Worm (Caenorhabditis elegans) whole organism, L1 larva: ENCODE measurements around the gene lact-4.

Source experiments
- C16A3.4 ChIP-seq: fragments of 150-350 bp; optimal IDR thresholded peaks from 2 replicates; lab custom pipeline; 2014; ENCODE audit warnings: missing biosample characterization, missing genetic modification characterization
- Y116A8C.19 ChIP-seq: sonication (generic microtip); optimal IDR thresholded peaks from 2 replicates; lab custom pipeline; 2016; ENCODE audit warnings: missing compliant biosample characterization, missing genetic modification characterization, borderline replicate concordance
- alr-1 ChIP-seq: fragments of 200-800 bp; sonication (Bioruptor generic); optimal IDR thresholded peaks from 2 replicates; lab custom pipeline; 2018; ENCODE audit warnings: borderline replicate concordance, mild to moderate bottlenecking, missing genetic modification characterization, missing compliant biosample characterization
- aly-2 ChIP-seq: fragments of 150-350 bp; optimal IDR thresholded peaks from 2 replicates; lab custom pipeline; 2014; ENCODE audit warnings: missing biosample characterization, missing genetic modification characterization
- ama-1 ChIP-seq: fragments of 150-350 bp; optimal IDR thresholded peaks from 2 replicates; lab custom pipeline; 2014
- ceh-82 ChIP-seq, 3 experiments: fragments of 150-350 bp in 1 of 3; sonication (generic microtip) in 2 of 3; optimal IDR thresholded peaks; 2 replicates each; lab custom pipeline; 2014 to 2017; ENCODE audit warnings: missing biosample characterization in 3 of 3, missing genetic modification characterization in 3 of 3
- efl-1 ChIP-seq, 4 experiments: fragments of 150-350 bp; optimal IDR thresholded peaks in 3 of 4; peaks in 1 of 4; 1 replicate in 1 of 4; 2 replicates in 3 of 4; lab custom pipeline; 2014; ENCODE audit warnings: missing biosample characterization in 2 of 4, missing genetic modification characterization in 2 of 4, missing genetic modification reagents in 2 of 4
- egl-13 ChIP-seq: sonication (generic microtip); optimal IDR thresholded peaks from 2 replicates; lab custom pipeline; 2016; ENCODE audit warnings: missing genotype, missing genetic modification reagents, missing genetic modification characterization, missing compliant biosample characterization
- elt-2 ChIP-seq: sonication (generic microtip); optimal IDR thresholded peaks from 2 replicates; lab custom pipeline; 2016; ENCODE audit warnings: missing genetic modification characterization, mild to moderate bottlenecking, inconsistent platforms, missing compliant biosample characterization, missing genetic modification reagents
- elt-3 ChIP-seq, 6 experiments: fragments of 150-350 bp in 1 of 6; sonication (generic microtip); optimal IDR thresholded peaks; 2 replicates each; lab custom pipeline; 2017 to 2018; ENCODE audit warnings: missing biosample characterization in 6 of 6, missing genetic modification characterization in 6 of 6, inconsistent platforms in 1 of 6
- ets-5 ChIP-seq: fragments of 200-800 bp; sonication (Bioruptor generic); IDR thresholded peaks from 2 replicates; pipeline ENCODE4 v1.3.6; 2022; ENCODE audit warnings: missing genetic modification characterization, missing compliant biosample characterization
- fkh-4 ChIP-seq: sonication (generic microtip); optimal IDR thresholded peaks from 2 replicates; lab custom pipeline; 2016; ENCODE audit warnings: missing compliant biosample characterization, missing genetic modification characterization, borderline replicate concordance
- fos-1 ChIP-seq: fragments of 150-350 bp; optimal IDR thresholded peaks from 2 replicates; lab custom pipeline; 2014; ENCODE audit warnings: missing biosample characterization, missing genetic modification characterization
- hpl-2 ChIP-seq: fragments of 150-350 bp; optimal IDR thresholded peaks from 2 replicates; lab custom pipeline; 2014; ENCODE audit warnings: missing biosample characterization, missing genetic modification reagents, missing genetic modification characterization
- irx-1 ChIP-seq: sonication (generic microtip); optimal IDR thresholded peaks from 2 replicates; lab custom pipeline; 2016; ENCODE audit warnings: missing genetic modification characterization, missing compliant biosample characterization
- jun-1 ChIP-seq: fragments of 150-350 bp; optimal IDR thresholded peaks from 2 replicates; lab custom pipeline; 2014; ENCODE audit warnings: missing biosample characterization, missing genetic modification reagents, missing genetic modification characterization
- lin-14 ChIP-seq: fragments of 200-800 bp; sonication (Bioruptor generic); optimal IDR thresholded peaks from 2 replicates; lab custom pipeline; 2018; ENCODE audit warnings: mild to moderate bottlenecking, missing genetic modification characterization, moderate library complexity, missing compliant biosample characterization
- lin-39 ChIP-seq: fragments of 150-350 bp; optimal IDR thresholded peaks from 2 replicates; lab custom pipeline; 2014; ENCODE audit warnings: missing biosample characterization, missing genetic modification reagents, missing genetic modification characterization
- lsy-2 ChIP-seq, 2 experiments: fragments of 150-350 bp; optimal IDR thresholded peaks; 2 replicates each; lab custom pipeline; 2014; ENCODE audit warnings: missing biosample characterization in 2 of 2, missing genetic modification characterization in 2 of 2
- nhr-12 ChIP-seq: sonication (generic microtip); optimal IDR thresholded peaks from 2 replicates; lab custom pipeline; 2017; ENCODE audit warnings: missing biosample characterization, missing genetic modification characterization
- nhr-20 ChIP-seq: sonication (generic microtip); optimal IDR thresholded peaks from 2 replicates; lab custom pipeline; 2016; ENCODE audit warnings: mild to moderate bottlenecking, missing genetic modification characterization, missing compliant biosample characterization
- nhr-237 ChIP-seq: fragments of 150-350 bp; optimal IDR thresholded peaks from 2 replicates; lab custom pipeline; 2014; ENCODE audit warnings: missing biosample characterization, missing genetic modification characterization
- nhr-28 ChIP-seq: fragments of 150-350 bp; optimal IDR thresholded peaks from 2 replicates; lab custom pipeline; 2014; ENCODE audit warnings: missing biosample characterization, missing genetic modification characterization
- nhr-71 ChIP-seq: sonication (generic microtip); optimal IDR thresholded peaks from 2 replicates; lab custom pipeline; 2016; ENCODE audit warnings: mild to moderate bottlenecking, missing genetic modification characterization, moderate library complexity, missing compliant biosample characterization
- nhr-77 ChIP-seq: fragments of 150-350 bp; optimal IDR thresholded peaks from 2 replicates; lab custom pipeline; 2014; ENCODE audit warnings: missing biosample characterization, missing genetic modification characterization
- nhr-90 ChIP-seq: sonication (generic microtip); optimal IDR thresholded peaks from 2 replicates; lab custom pipeline; 2016; ENCODE audit warnings: mild to moderate bottlenecking, missing genetic modification characterization, missing compliant biosample characterization; ENCODE audit not compliant: poor library complexity
- pqm-1 ChIP-seq: sonication (generic microtip); optimal IDR thresholded peaks from 3 replicates; lab custom pipeline; 2017; ENCODE audit warnings: missing biosample characterization, missing genetic modification characterization
- rnt-1 ChIP-seq: sonication (generic microtip); optimal IDR thresholded peaks from 2 replicates; lab custom pipeline; 2016; ENCODE audit warnings: mild to moderate bottlenecking, missing genetic modification characterization, moderate library complexity, missing compliant biosample characterization
- skn-1 ChIP-seq: fragments of 150-350 bp; optimal IDR thresholded peaks from 2 replicates; lab custom pipeline; 2014; ENCODE audit warnings: missing biosample characterization, missing genetic modification characterization
- snpc-4 ChIP-seq: fragments of 150-350 bp; optimal IDR thresholded peaks from 2 replicates; lab custom pipeline; 2014; ENCODE audit warnings: missing biosample characterization, missing genetic modification characterization
- sox-4 ChIP-seq: sonication (generic microtip); optimal IDR thresholded peaks from 2 replicates; lab custom pipeline; 2016; ENCODE audit warnings: missing genetic modification characterization, missing compliant biosample characterization
- swsn-7 ChIP-seq: sonication (generic microtip); optimal IDR thresholded peaks from 2 replicates; lab custom pipeline; 2016; ENCODE audit warnings: missing genetic modification characterization, missing compliant biosample characterization
- tbx-2 ChIP-seq: sonication (generic microtip); optimal IDR thresholded peaks from 2 replicates; lab custom pipeline; 2016; ENCODE audit warnings: missing genetic modification characterization, missing compliant biosample characterization
- tlp-1 ChIP-seq: fragments of 150-350 bp; optimal IDR thresholded peaks from 2 replicates; lab custom pipeline; 2014; ENCODE audit warnings: missing biosample characterization, missing genetic modification characterization
- unc-130 ChIP-seq: fragments of 150-350 bp; optimal IDR thresholded peaks from 2 replicates; lab custom pipeline; 2017; ENCODE audit warnings: missing biosample characterization, missing genetic modification characterization, inconsistent platforms
- unc-30 ChIP-seq: sonication (generic microtip); optimal IDR thresholded peaks from 2 replicates; lab custom pipeline; 2017; ENCODE audit warnings: missing biosample characterization, missing genetic modification characterization
- unc-86 ChIP-seq: sonication (generic microtip); optimal IDR thresholded peaks from 2 replicates; lab custom pipeline; 2016; ENCODE audit warnings: missing genetic modification characterization, missing compliant biosample characterization
- unc-98 ChIP-seq: fragments of 200-800 bp; sonication (Bioruptor generic); IDR thresholded peaks from 2 replicates; pipeline ENCODE4 v1.3.6; 2022; ENCODE audit warnings: missing genetic modification characterization, missing compliant biosample characterization
- zag-1 ChIP-seq: fragments of 150-350 bp; optimal IDR thresholded peaks from 2 replicates; lab custom pipeline; 2014; ENCODE audit warnings: missing biosample characterization, missing genetic modification characterization
- ztf-4 ChIP-seq: fragments of 150-350 bp; optimal IDR thresholded peaks from 2 replicates; lab custom pipeline; 2014; ENCODE audit warnings: missing biosample characterization, missing genetic modification characterization

lact-4 gene

DNA sequence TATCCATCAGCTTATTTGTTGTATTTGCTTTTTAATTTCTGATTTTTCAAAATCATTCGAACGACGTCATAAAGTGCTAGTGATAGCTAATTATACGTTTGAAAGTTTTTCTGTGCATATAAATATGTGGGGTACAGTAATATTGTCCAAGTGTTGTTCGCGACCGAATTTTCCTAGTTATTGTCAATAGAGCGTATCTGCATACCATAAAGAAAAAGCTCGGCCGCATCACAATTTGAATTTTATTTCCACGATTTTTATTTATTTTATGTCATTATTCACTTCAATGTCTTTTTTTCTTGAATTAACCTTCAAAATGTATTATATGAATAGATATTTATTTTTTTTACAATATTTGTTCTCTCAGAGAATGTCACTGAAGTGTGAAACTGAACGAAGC is 36.5 kb upstream of the lact-4 start, which contains the start of gene rnh-2 (continued):
- TF ChIP-seq unc-130 (tag; lab: Kevin White, UChicago) (peak; percentile 17), tlp-1 (tag; lab: Kevin White, UChicago) (no peak), pqm-1 (tag; lab: Kevin White, UChicago) (no peak), nhr-28 (tag; lab: Kevin White, UChicago) (no peak), ama-1 (lab: Kevin White, UChicago) (no peak), skn-1 (tag; lab: Kevin White, UChicago) (peak; percentile 25), efl-1 (optimal IDR thresholded peaks at IDR 0.05; lab: Kevin White, UChicago) (peak; percentile 67 to 75), efl-1 (GFP tag; optimal IDR thresholded peaks at IDR 0.05 in 1 of 2; lab: Kevin White, UChicago) (peak; percentile 73 to 96)

ce11 chrII:8515521-8515920 is 35.2 kb upstream of the lact-4 start:
- TF ChIP-seq zag-1 (no peak), unc-86 (tag; lab: Kevin White, UChicago) (no peak), elt-2 (tag; lab: Kevin White, UChicago) (peak; percentile 37), ceh-82 (tag; optimal IDR thresholded peaks at IDR 0.05; lab: Kevin White, UChicago) (no peak), C16A3.4 (tag; lab: Kevin White, UChicago) (no peak), nhr-77 (tag; lab: Kevin White, UChicago) (no peak), unc-30 (tag; lab: Kevin White, UChicago) (no peak)

- TF ChIP-seq jun-1 (tag; lab: Kevin White, UChicago): peak; percentile 15
- TF ChIP-seq lin-14: peak; percentile 15
- peak; percentile 3 for TF ChIP-seq nhr-20
- peak; percentile 85 for TF ChIP-seq elt-2 (tag; lab: Kevin White, UChicago)
- TF ChIP-seq unc-98: no peak
Measured at ce11 chrII:8514729-8515128, 34.5 kb upstream of the lact-4 start, which contains the start of gene ctg-2. Gene ctg-2, plus strand, starts transcription at chrII:8515054.

ce11 chrII:8508956-8509355 is 28.7 kb upstream of the lact-4 start, which contains the start of gene T13H5.1:
Gene T13H5.1, minus strand, starts transcription at chrII:8509056.
- TF ChIP-seq fkh-4 (no peak), nhr-90 (tag; lab: Kevin White, UChicago) (no peak), rnt-1 (tag; lab: Kevin White, UChicago) (no peak), swsn-7 (no peak)

DNA sequence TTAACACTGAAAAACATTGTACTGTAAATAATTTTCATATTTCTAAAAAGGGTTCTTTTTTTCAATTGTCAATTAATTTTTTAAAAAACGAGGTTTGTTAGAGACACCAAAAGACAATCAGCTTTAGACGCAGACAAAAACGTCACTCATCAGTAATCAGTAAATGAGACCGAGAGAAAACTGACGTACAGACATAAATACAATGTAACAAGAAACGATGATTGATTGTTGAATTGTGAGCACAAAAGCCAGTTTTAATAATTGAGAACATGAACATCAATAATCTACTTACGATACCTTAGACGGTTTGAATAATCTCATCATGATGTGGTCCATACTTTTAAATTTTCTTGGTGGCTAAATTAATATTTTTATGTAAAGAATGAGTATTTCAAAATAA is 26.5 kb upstream of the lact-4 start:
- TF ChIP-seq elt-2 (tag; lab: Kevin White, UChicago) (peak; percentile 14), zag-1 (no peak), ceh-82 (tag; optimal IDR thresholded peaks at IDR 0.05; lab: Kevin White, UChicago) (no peak), nhr-77 (tag; lab: Kevin White, UChicago) (no peak), egl-13 (tag; lab: Kevin White, UChicago) (no peak), snpc-4 (no peak)
- TF ChIP-seq, all 84 proteins: peak for 1

DNA sequence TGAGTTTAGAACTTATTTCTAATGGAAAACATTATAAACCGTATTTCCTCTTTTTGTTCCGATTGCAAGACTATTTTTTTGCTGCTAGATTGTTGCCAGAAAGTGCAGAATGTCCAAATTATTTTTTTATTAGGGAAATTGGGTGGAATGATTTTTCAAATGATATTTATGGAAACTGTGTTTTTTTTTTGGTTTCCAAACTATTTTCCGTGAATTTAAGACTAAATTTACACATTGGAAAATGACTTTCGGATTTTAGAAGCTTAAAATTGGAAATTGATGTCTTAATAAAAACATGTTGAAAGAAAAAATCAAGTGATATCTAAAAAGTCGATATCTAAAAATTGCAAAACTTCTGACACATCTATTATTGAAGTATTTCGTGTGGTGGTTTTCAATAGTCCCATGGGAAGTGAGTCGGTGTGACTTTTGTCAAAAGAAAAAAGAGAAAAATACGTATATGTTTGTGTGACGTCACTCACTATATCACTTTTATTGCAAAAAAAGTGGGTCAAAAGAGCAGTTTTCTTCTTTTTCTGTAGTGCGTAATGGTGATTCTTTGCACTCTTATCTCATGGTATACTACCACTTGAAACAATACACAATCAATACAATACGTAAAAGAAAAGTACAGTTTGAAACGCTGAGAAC is 23.9 kb upstream of the lact-4 start:
- TF ChIP-seq lin-39 (tag; lab: Kevin White, UChicago) (no peak), lsy-2 (tag; optimal IDR thresholded peaks at IDR 0.05; lab: Kevin White, UChicago) (peak in 1 of 2 experiments; percentile 13), sox-4 (tag; lab: Kevin White, UChicago) (no peak), nhr-12 (tag; lab: Kevin White, UChicago) (no peak), lin-14 (peak; percentile 58), nhr-71 (tag; lab: Kevin White, UChicago) (peak; percentile 23), nhr-77 (tag; lab: Kevin White, UChicago) (no peak)

- TF ChIP-seq nhr-12 (tag; lab: Kevin White, UChicago) (no peak), fos-1 (tag; lab: Kevin White, UChicago) (no peak), aly-2 (tag; lab: Kevin White, UChicago) (no peak), lin-14 (peak; percentile 78), elt-3 (tag; optimal IDR thresholded peaks at IDR 0.05; lab: Kevin White, UChicago) (no peak), ztf-4 (tag; lab: Kevin White, UChicago) (no peak), nhr-237 (tag; lab: Kevin White, UChicago) (no peak), tlp-1 (tag; lab: Kevin White, UChicago) (no peak), Y116A8C.19 (no peak), rnt-1 (tag; lab: Kevin White, UChicago) (peak; percentile 74), hpl-2 (no peak), unc-30 (tag; lab: Kevin White, UChicago) (no peak), ets-5 (GFP tag; lab: Robert Waterston, UW) (no peak), tbx-2 (tag; lab: Kevin White, UChicago) (peak; percentile 13), ama-1 (lab: Kevin White, UChicago) (no peak), alr-1 (no peak), irx-1 (tag; lab: Kevin White, UChicago) (no peak)
Measured at ce11 chrII:8499021-8499420, 18.7 kb upstream of the lact-4 start.
